Worm (Caenorhabditis elegans) whole organism, young adult: ENCODE results near the gene F38A5.8.
A peak's percentile ranks its signal among the peaks of the same experiment; 100 is the strongest.

ENCODE experiments used
- B0336.3 ChIP-seq: fragments of 200-800 bp; sonication (Bioruptor generic); IDR thresholded peaks from 2 replicates; pipeline ENCODE4 v1.3.6; 2022; ENCODE audit warnings: missing genetic modification characterization, missing compliant biosample characterization
- C06A6.2 ChIP-seq: fragments of 200-800 bp; sonication (Bioruptor generic); conservative IDR thresholded peaks from 2 replicates; pipeline ENCODE4 v1.3.6; 2022; ENCODE audit warnings: missing genetic modification characterization, missing compliant biosample characterization
- F10E7.11 ChIP-seq: sonication (generic microtip); optimal IDR thresholded peaks from 2 replicates; lab custom pipeline; 2017; ENCODE audit warnings: mild to moderate bottlenecking, missing genetic modification characterization, moderate library complexity, missing compliant biosample characterization
- F23B12.7 ChIP-seq: sonication (generic microtip); optimal IDR thresholded peaks from 2 replicates; lab custom pipeline; 2017; ENCODE audit warnings: missing genetic modification characterization, mild to moderate bottlenecking, missing compliant biosample characterization, antibody characterized with exemption, moderate library complexity; ENCODE audit not compliant: insufficient read depth
- F33H1.4 ChIP-seq: fragments of 200-800 bp; sonication (Bioruptor generic); IDR thresholded peaks from 2 replicates; pipeline ENCODE4 v1.3.6; 2022; ENCODE audit warnings: missing genetic modification reagents, missing genetic modification characterization, missing compliant biosample characterization
- F52B5.7 ChIP-seq: sonication (generic microtip); optimal IDR thresholded peaks from 2 replicates; lab custom pipeline; 2016; ENCODE audit warnings: mild to moderate bottlenecking, missing genetic modification characterization, missing compliant biosample characterization
- F55B11.4 ChIP-seq: sonication (generic microtip); optimal IDR thresholded peaks from 2 replicates; lab custom pipeline; 2016; ENCODE audit warnings: missing compliant biosample characterization, missing genetic modification characterization, borderline replicate concordance; ENCODE audit not compliant: insufficient read depth
- T07F8.4 ChIP-seq: sonication (generic microtip); optimal IDR thresholded peaks from 2 replicates; lab custom pipeline; 2016; ENCODE audit warnings: mild to moderate bottlenecking, missing genetic modification characterization, moderate library complexity, missing compliant biosample characterization
- T26A5.8 ChIP-seq: sonication (generic microtip); optimal IDR thresholded peaks from 2 replicates; lab custom pipeline; 2016; ENCODE audit warnings: missing genetic modification characterization, missing compliant biosample characterization
- Y53G8AR.9 ChIP-seq: fragments of 200-800 bp; sonication (Bioruptor generic); conservative IDR thresholded peaks from 2 replicates; pipeline ENCODE4 v1.3.6; 2022; ENCODE audit warnings: missing genetic modification reagents, missing genetic modification characterization, missing compliant biosample characterization
- Y79H2A.3 ChIP-seq: fragments of 200-800 bp; sonication (Bioruptor generic); conservative IDR thresholded peaks from 2 replicates; pipeline ENCODE4 v1.3.6; 2022; ENCODE audit warnings: missing genetic modification reagents, missing genetic modification characterization, missing compliant biosample characterization
- Y95B8A.8 ChIP-seq: fragments of 200-800 bp; sonication (Bioruptor generic); IDR thresholded peaks from 2 replicates; pipeline ENCODE4 v1.3.6; 2022; ENCODE audit warnings: missing genetic modification reagents, missing genetic modification characterization, missing compliant biosample characterization
- ZK185.1 ChIP-seq: sonication (generic microtip); optimal IDR thresholded peaks from 2 replicates; lab custom pipeline; 2016; ENCODE audit warnings: mild to moderate bottlenecking, missing genetic modification characterization, missing compliant biosample characterization; ENCODE audit not compliant: poor library complexity, severe bottlenecking
- attf-3 ChIP-seq: fragments of 200-800 bp; sonication (Bioruptor generic); conservative IDR thresholded peaks from 2 replicates; pipeline ENCODE4 v1.3.6; 2022; ENCODE audit warnings: missing genetic modification reagents, missing genetic modification characterization, missing compliant biosample characterization
- bed-1 ChIP-seq: fragments of 200-800 bp; sonication (Bioruptor generic); IDR thresholded peaks from 2 replicates; pipeline ENCODE4 v1.3.6; 2022; ENCODE audit warnings: missing genetic modification reagents, missing genetic modification characterization, missing compliant biosample characterization
- ccch-3 ChIP-seq: fragments of 200-800 bp; sonication (Bioruptor generic); optimal IDR thresholded peaks from 2 replicates; lab custom pipeline; 2018; ENCODE audit warnings: mild to moderate bottlenecking, missing genetic modification characterization, missing compliant biosample characterization
- cebp-2 ChIP-seq: fragments of 200-800 bp; sonication (Bioruptor generic); IDR thresholded peaks from 2 replicates; pipeline ENCODE4 v1.3.6; 2022; ENCODE audit warnings: missing genetic modification characterization, missing compliant biosample characterization
- ceh-100 ChIP-seq: fragments of 200-800 bp; sonication (Bioruptor generic); IDR thresholded peaks from 2 replicates; pipeline ENCODE4 v1.3.6; 2022; ENCODE audit warnings: missing genetic modification reagents, missing genetic modification characterization, missing compliant biosample characterization
- ceh-27 ChIP-seq: fragments of 200-800 bp; sonication (Bioruptor generic); optimal IDR thresholded peaks from 2 replicates; lab custom pipeline; 2018; ENCODE audit warnings: mild to moderate bottlenecking, missing genetic modification characterization, moderate library complexity, missing compliant biosample characterization
- ceh-40 ChIP-seq: fragments of 200-800 bp; sonication (Bioruptor generic); IDR thresholded peaks from 2 replicates; pipeline ENCODE4 v1.3.6; 2022; ENCODE audit warnings: missing genetic modification characterization, missing compliant biosample characterization
- ceh-58 ChIP-seq: fragments of 200-800 bp; sonication (Bioruptor generic); IDR thresholded peaks from 2 replicates; pipeline ENCODE4 v1.3.6; 2022; ENCODE audit warnings: missing genetic modification characterization, missing compliant biosample characterization
- ceh-79 ChIP-seq: sonication (generic microtip); optimal IDR thresholded peaks from 2 replicates; lab custom pipeline; 2017; ENCODE audit warnings: mild to moderate bottlenecking, missing genetic modification characterization, missing compliant biosample characterization
- ceh-91 ChIP-seq: fragments of 200-800 bp; sonication (Bioruptor generic); IDR thresholded peaks from 2 replicates; pipeline ENCODE4 v1.3.6; 2022; ENCODE audit warnings: missing genetic modification reagents, missing genetic modification characterization, missing compliant biosample characterization
- efl-1 ChIP-seq: fragments of 150-350 bp; optimal IDR thresholded peaks from 2 replicates; lab custom pipeline; 2014; ENCODE audit warnings: missing biosample characterization, missing genetic modification reagents, missing genetic modification characterization
- egl-44 ChIP-seq: fragments of 200-800 bp; sonication (Bioruptor generic); IDR thresholded peaks from 2 replicates; pipeline ENCODE4 v1.3.6; 2022; ENCODE audit warnings: missing genetic modification reagents, missing genetic modification characterization, missing compliant biosample characterization
- fkh-3 ChIP-seq: sonication (generic microtip); optimal IDR thresholded peaks from 2 replicates; lab custom pipeline; 2016; ENCODE audit warnings: mild to moderate bottlenecking, missing genetic modification characterization, missing compliant biosample characterization
- hlh-26 ChIP-seq: fragments of 200-800 bp; sonication (Bioruptor generic); conservative IDR thresholded peaks from 2 replicates; pipeline ENCODE4 v1.3.6; 2022; ENCODE audit warnings: missing genetic modification reagents, missing genetic modification characterization, missing compliant biosample characterization
- lag-1 ChIP-seq: fragments of 200-800 bp; sonication (Bioruptor generic); IDR thresholded peaks from 2 replicates; pipeline ENCODE4 v1.3.6; 2022; ENCODE audit warnings: missing genetic modification reagents, missing genetic modification characterization, missing compliant biosample characterization
- let-526 ChIP-seq: fragments of 200-800 bp; sonication (Bioruptor generic); IDR thresholded peaks from 2 replicates; pipeline ENCODE4 v1.3.6; 2022; ENCODE audit warnings: missing genetic modification reagents, missing genetic modification characterization, missing compliant biosample characterization
- let-607 ChIP-seq, 2 experiments: fragments of 200-800 bp in 1 of 2; sonication (Bioruptor generic) in 1 of 2; sonication (generic microtip) in 1 of 2; optimal IDR thresholded peaks; 2 replicates each; lab custom pipeline; 2016 to 2018; ENCODE audit warnings: mild to moderate bottlenecking in 2 of 2, missing compliant biosample characterization in 2 of 2, missing genetic modification characterization in 2 of 2, moderate library complexity in 2 of 2, missing genotype in 1 of 2
- lin-26 ChIP-seq: fragments of 200-800 bp; sonication (Bioruptor generic); IDR thresholded peaks from 2 replicates; pipeline ENCODE4 v1.3.6; 2022; ENCODE audit warnings: missing genetic modification reagents, missing genetic modification characterization, missing compliant biosample characterization
- lir-1 ChIP-seq: fragments of 200-800 bp; sonication (Bioruptor generic); conservative IDR thresholded peaks from 2 replicates; pipeline ENCODE4 v1.3.6; 2022; ENCODE audit warnings: missing genetic modification reagents, missing genetic modification characterization, missing compliant biosample characterization
- lsy-27 ChIP-seq: sonication (generic microtip); optimal IDR thresholded peaks from 2 replicates; lab custom pipeline; 2017; ENCODE audit warnings: missing genetic modification characterization, mild to moderate bottlenecking, missing compliant biosample characterization, antibody characterized with exemption, missing genotype, borderline replicate concordance; ENCODE audit not compliant: insufficient read depth
- madf-3 ChIP-seq: fragments of 200-800 bp; sonication (Bioruptor generic); IDR thresholded peaks from 2 replicates; pipeline ENCODE4 v1.3.6; 2022; ENCODE audit warnings: missing genetic modification reagents, missing genetic modification characterization, missing compliant biosample characterization
- mes-4 ChIP-seq: sonication (generic microtip); optimal IDR thresholded peaks from 2 replicates; lab custom pipeline; 2016; ENCODE audit warnings: missing genotype, missing genetic modification characterization, missing compliant biosample characterization
- mxl-1 ChIP-seq: sonication (generic microtip); optimal IDR thresholded peaks from 2 replicates; lab custom pipeline; 2016; ENCODE audit warnings: missing genetic modification characterization, missing compliant biosample characterization
- nhr-90 ChIP-seq: sonication (generic microtip); optimal IDR thresholded peaks from 2 replicates; lab custom pipeline; 2016; ENCODE audit warnings: missing genotype, mild to moderate bottlenecking, missing genetic modification characterization, missing compliant biosample characterization
- sea-2 ChIP-seq: fragments of 200-800 bp; sonication (Bioruptor generic); IDR thresholded peaks from 2 replicates; pipeline ENCODE4 v1.3.6; 2022; ENCODE audit warnings: missing genetic modification characterization, missing compliant biosample characterization
- snpc-4 ChIP-seq, 5 experiments: fragments of 150-350 bp in 1 of 5; sonication (generic microtip) in 4 of 5; optimal IDR thresholded peaks; 2 replicates each; lab custom pipeline; 2014 to 2018; ENCODE audit warnings: missing genetic modification characterization in 5 of 5, missing biosample characterization in 3 of 5, antibody characterized with exemption in 2 of 5, mild to moderate bottlenecking in 2 of 5, missing compliant biosample characterization in 2 of 5, missing genotype in 2 of 5, moderate library complexity in 2 of 5, missing genetic modification reagents in 1 of 5
- tlf-1 ChIP-seq: fragments of 200-800 bp; sonication (Bioruptor generic); optimal IDR thresholded peaks from 2 replicates; lab custom pipeline; 2018; ENCODE audit warnings: mild to moderate bottlenecking, missing genetic modification characterization, missing compliant biosample characterization
- xnd-1 ChIP-seq: sonication (generic microtip); optimal IDR thresholded peaks from 2 replicates; lab custom pipeline; 2016; ENCODE audit warnings: missing genotype, missing genetic modification reagents, missing genetic modification characterization, missing compliant biosample characterization
- zim-3 ChIP-seq: sonication (generic microtip); optimal IDR thresholded peaks from 2 replicates; lab custom pipeline; 2017; ENCODE audit warnings: mild to moderate bottlenecking, missing genetic modification characterization, moderate library complexity, missing compliant biosample characterization
- ztf-18 ChIP-seq: sonication (generic microtip); optimal IDR thresholded peaks from 2 replicates; lab custom pipeline; 2016; ENCODE audit warnings: missing genotype, mild to moderate bottlenecking, missing genetic modification characterization, missing compliant biosample characterization
- ztf-22 ChIP-seq: fragments of 200-800 bp; sonication (Bioruptor generic); optimal IDR thresholded peaks from 2 replicates; lab custom pipeline; 2018; ENCODE audit warnings: mild to moderate bottlenecking, missing genetic modification characterization, moderate library complexity, missing compliant biosample characterization
- ztf-26 ChIP-seq: sonication (generic microtip); optimal IDR thresholded peaks from 2 replicates; lab custom pipeline; 2017; ENCODE audit warnings: missing genetic modification characterization, missing compliant biosample characterization

F38A5.8 gene

DNA sequence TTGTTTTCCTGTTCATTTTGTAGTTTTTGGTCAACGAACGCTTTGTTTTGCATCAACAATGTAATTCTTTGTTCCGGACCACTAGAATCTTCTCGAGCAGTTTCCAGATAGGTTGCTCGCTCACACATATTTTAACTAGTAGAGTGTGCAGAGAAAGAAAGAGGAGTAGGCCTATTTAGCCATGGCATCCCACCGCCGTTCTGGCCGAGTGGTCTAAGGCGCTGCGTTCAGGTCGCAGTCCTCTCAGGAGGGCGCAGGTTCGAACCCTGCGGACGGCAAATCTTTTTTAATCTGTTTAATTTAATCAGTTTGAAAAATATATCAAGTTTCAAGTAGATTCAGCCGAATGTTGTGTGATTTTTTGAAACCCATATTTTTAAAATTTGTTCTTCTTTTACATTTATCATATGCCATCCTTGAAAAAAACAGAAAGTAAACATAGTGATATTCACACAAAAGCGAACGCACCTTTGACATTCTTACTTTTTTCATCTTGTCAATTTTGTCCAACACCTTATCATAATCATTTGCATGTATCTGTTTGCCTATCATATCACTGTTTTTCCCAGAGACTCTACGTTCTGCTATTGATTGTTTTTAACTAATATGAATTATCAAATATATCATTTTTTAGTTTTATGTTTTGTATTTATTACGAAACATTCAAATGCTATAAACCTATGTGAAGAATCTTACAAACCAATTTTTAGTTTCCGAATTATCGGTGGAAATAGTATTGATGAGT, 42.8 kb upstream of the F38A5.8 start, which contains the start of gene try-3 (continued):
- peak; percentile 31; the same call in 1 of the 2 replicates for TF ChIP-seq egl-44 (GFP tag; lab: Robert Waterston, UW)
- TF ChIP-seq cebp-2 (GFP tag; lab: Robert Waterston, UW), result peak; percentile 79; the same call in 1 of the 2 replicates
- peak; percentile 23 for TF ChIP-seq T07F8.4 (tag; lab: Kevin White, UChicago)
- TF ChIP-seq ceh-58, result 0 out of 2 replicates have a peak, but pooled peaks have one; percentile 68
- 0 out of 2 replicates have a peak, but pooled peaks have one; percentile 44 for TF ChIP-seq ceh-40 (GFP tag; lab: Robert Waterston, UW)
- TF ChIP-seq Y95B8A.8 (GFP tag; lab: Robert Waterston, UW), result peak; percentile 63; the same call in 1 of the 2 replicates
- TF ChIP-seq zim-3, result no peak
- TF ChIP-seq ztf-22 (GFP tag; lab: Kevin White, UChicago), result no peak
- peak; percentile 85 for TF ChIP-seq lin-26 (GFP tag; lab: Robert Waterston, UW)
- peak; percentile 61; the same call in 1 of the 2 replicates for TF ChIP-seq Y79H2A.3 (GFP tag; lab: Robert Waterston, UW)
- TF ChIP-seq let-607 (tag; optimal IDR thresholded peaks at IDR 0.05; lab: Kevin White, UChicago), result peak in 1 of 2 experiments; percentile 42
- TF ChIP-seq mes-4 (tag; lab: Kevin White, UChicago), result no peak
- TF ChIP-seq tlf-1 (GFP tag; lab: Kevin White, UChicago), result peak; percentile 26
- peak; percentile 71 for TF ChIP-seq nhr-90 (tag; lab: Kevin White, UChicago)
- TF ChIP-seq ccch-3 (GFP tag; lab: Kevin White, UChicago), result no peak
- TF ChIP-seq ceh-100 (GFP tag; lab: Robert Waterston, UW), result peak; percentile 72
- TF ChIP-seq lir-1 (GFP tag; lab: Robert Waterston, UW), result peak; percentile 47; the same call in 1 of the 2 replicates
- TF ChIP-seq mxl-1 (tag; lab: Kevin White, UChicago), result peak; percentile 54
- TF ChIP-seq hlh-26 (GFP tag; lab: Robert Waterston, UW), result no peak
- 0 out of 2 replicates have a peak, but pooled peaks have one; percentile 8 for TF ChIP-seq let-526 (GFP tag; lab: Robert Waterston, UW)
- no peak for TF ChIP-seq bed-1 (GFP tag; lab: Robert Waterston, UW)
- TF ChIP-seq ceh-27 (GFP tag; lab: Kevin White, UChicago), result peak; percentile 73
- no peak; the same call in 1 of the 2 replicates for TF ChIP-seq attf-3
- TF ChIP-seq xnd-1 (tag; lab: Kevin White, UChicago), result no peak
- peak; percentile 81 for TF ChIP-seq B0336.3 (GFP tag; lab: Robert Waterston, UW)
- TF ChIP-seq lag-1 (GFP tag; lab: Robert Waterston, UW), result no peak
- TF ChIP-seq F23B12.7 (tag; lab: Kevin White, UChicago), result peak; percentile 65
- no peak for TF ChIP-seq sea-2 (GFP tag; lab: Robert Waterston, UW)
- peak; percentile 79 for TF ChIP-seq snpc-4 (GFP tag; optimal IDR thresholded peaks at IDR 0.05; lab: Kevin White, UChicago)
- TF ChIP-seq snpc-4 (tag; optimal IDR thresholded peaks at IDR 0.05; lab: Kevin White, UChicago), result peak; percentile 18 to 93 (median 89)
- TF ChIP-seq Y53G8AR.9 (GFP tag; lab: Robert Waterston, UW), result peak; percentile 72; the same call in 1 of the 2 replicates
- peak; percentile 55; the same call in 1 of the 2 replicates for TF ChIP-seq C06A6.2 (GFP tag; lab: Robert Waterston, UW)
- TF ChIP-seq ztf-18 (tag; lab: Kevin White, UChicago), result peak; percentile 66
- TF ChIP-seq ceh-79 (tag; lab: Kevin White, UChicago), result peak; percentile 17
- TF ChIP-seq ZK185.1 (tag; lab: Kevin White, UChicago), result peak; percentile 74
- peak; percentile 58 for TF ChIP-seq F33H1.4 (GFP tag; lab: Robert Waterston, UW)
- TF ChIP-seq ztf-26 (tag; lab: Kevin White, UChicago), result peak; percentile 42
- TF ChIP-seq fkh-3 (tag; lab: Kevin White, UChicago), result no peak
- no peak for TF ChIP-seq T26A5.8 (tag; lab: Kevin White, UChicago)
- TF ChIP-seq efl-1 (GFP tag; lab: Kevin White, UChicago), result no peak
- peak; percentile 47 for TF ChIP-seq ceh-91 (GFP tag; lab: Robert Waterston, UW)
- no peak for TF ChIP-seq F10E7.11 (tag; lab: Kevin White, UChicago)
- TF ChIP-seq F52B5.7 (tag; lab: Kevin White, UChicago), result peak; percentile 75
- TF ChIP-seq F55B11.4 (tag; lab: Kevin White, UChicago), result no peak
- TF ChIP-seq madf-3 (GFP tag; lab: Robert Waterston, UW), result peak; percentile 78; the same call in 1 of the 2 replicates
- TF ChIP-seq lsy-27 (tag; lab: Kevin White, UChicago), result no peak
